Worm (Caenorhabditis elegans): Measurements from ENCODE around the gene delm-1.

DNA sequence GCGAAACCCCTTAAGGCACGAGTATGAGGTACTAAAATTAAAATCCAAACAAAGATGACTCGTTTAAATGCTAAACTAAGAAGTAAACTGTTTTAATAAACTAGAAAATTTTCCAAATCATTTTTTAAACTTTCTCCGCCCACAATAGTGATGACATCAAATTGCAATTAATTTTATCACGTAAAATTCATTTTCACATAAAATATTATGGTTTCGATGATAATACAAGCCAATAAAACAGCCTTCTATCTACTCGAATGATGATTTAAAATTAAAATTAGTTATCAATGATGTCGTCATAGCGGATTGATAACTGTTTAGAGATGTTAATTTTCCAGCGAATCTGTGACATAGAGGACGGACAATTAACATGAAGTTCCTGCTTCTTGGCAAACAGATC, 30.4 kb upstream of the delm-1 start, which contains the start of gene C07C7.3:
- TF ChIP-seq chd-7 (tag; optimal IDR thresholded peaks at IDR 0.05), result no peak
- no peak for TF ChIP-seq B0019.2 (GFP tag; conservative IDR thresholded peaks at IDR 0.05)

All from whole organism, young adult.